Worm (Caenorhabditis elegans) whole organism, late embryonic: ENCODE results near the gene tbx-36.

ENCODE experiments used
- ceh-9 ChIP-seq: sonication (generic microtip); optimal IDR thresholded peaks from 2 replicates; lab custom pipeline; 2016; ENCODE audit warnings: mild to moderate bottlenecking, missing genetic modification characterization, inconsistent platforms, missing compliant biosample characterization
- elt-2 ChIP-seq: sonication (generic microtip); optimal IDR thresholded peaks from 2 replicates; lab custom pipeline; 2016; ENCODE audit warnings: missing genetic modification reagents, missing genetic modification characterization, missing compliant biosample characterization
- fkh-10 ChIP-seq: fragments of 150-350 bp; optimal IDR thresholded peaks from 2 replicates; lab custom pipeline; 2014; ENCODE audit warnings: missing biosample characterization, missing genetic modification reagents, missing genetic modification characterization
- lin-11 ChIP-seq: fragments of 200-800 bp; sonication (Bioruptor generic); optimal IDR thresholded peaks from 2 replicates; lab custom pipeline; 2018; ENCODE audit warnings: mild to moderate bottlenecking, missing genetic modification characterization, missing compliant biosample characterization
- pax-1 ChIP-seq: fragments of 150-350 bp; optimal IDR thresholded peaks from 2 replicates; lab custom pipeline; 2014; ENCODE audit warnings: missing biosample characterization, missing genetic modification characterization
- ref-2 ChIP-seq: sonication (generic microtip); optimal IDR thresholded peaks from 2 replicates; lab custom pipeline; 2016; ENCODE audit warnings: missing genetic modification characterization, missing compliant biosample characterization
- tbx-2 ChIP-seq: sonication (generic microtip); optimal IDR thresholded peaks from 2 replicates; lab custom pipeline; 2016; ENCODE audit warnings: missing genetic modification characterization, missing compliant biosample characterization
- zip-5 ChIP-seq: sonication (generic microtip); optimal IDR thresholded peaks from 2 replicates; lab custom pipeline; 2016; ENCODE audit warnings: missing genetic modification characterization, missing compliant biosample characterization

DNA sequence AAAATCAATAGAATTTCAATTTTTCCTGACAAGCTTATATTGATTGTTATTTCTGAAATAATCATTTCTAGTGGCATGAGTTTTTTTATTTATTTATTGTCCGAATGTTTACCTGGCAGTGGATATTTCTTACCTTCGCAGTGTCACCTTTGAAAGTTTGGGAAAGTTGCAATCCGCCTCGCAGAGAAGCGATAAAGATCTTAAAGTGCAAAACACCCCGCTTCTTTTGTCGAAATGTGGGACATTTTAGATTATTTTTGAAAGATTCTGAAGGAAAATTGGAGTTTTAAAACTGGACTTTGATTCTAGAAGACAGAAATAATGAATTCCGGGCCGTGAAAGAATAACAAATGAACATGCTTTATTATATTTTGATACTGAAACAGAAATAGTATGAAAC lies 41.6 kb upstream of the tbx-36 start:
- no peak for TF ChIP-seq ceh-9 (tag; lab: Kevin White, UChicago)
- no peak for TF ChIP-seq tbx-2 (tag; lab: Kevin White, UChicago)
- TF ChIP-seq fkh-10, result no peak
- no peak for TF ChIP-seq pax-1 (tag; lab: Kevin White, UChicago)
- no peak for TF ChIP-seq elt-2 (tag; lab: Kevin White, UChicago)
- TF ChIP-seq lin-11 (tag; lab: Kevin White, UChicago), result no peak
- TF ChIP-seq zip-5 (tag; lab: Kevin White, UChicago), result no peak
- TF ChIP-seq ref-2 (tag; lab: Kevin White, UChicago), result no peak
